Worm (Caenorhabditis elegans) whole organism, L3 larva: ENCODE results near the gene C04E6.8.

ENCODE experiments used
- ceh-82 ChIP-seq: fragments of 150-350 bp; optimal IDR thresholded peaks from 2 replicates; lab custom pipeline; 2014; ENCODE audit warnings: missing biosample characterization, missing genetic modification characterization
- egl-27 ChIP-seq: sonication (generic microtip); optimal IDR thresholded peaks from 4 replicates; lab custom pipeline; 2017; ENCODE audit warnings: missing biosample characterization, missing genetic modification reagents, missing genetic modification characterization
- elt-2 ChIP-seq: sonication (generic microtip); optimal IDR thresholded peaks from 2 replicates; lab custom pipeline; 2016; ENCODE audit warnings: missing genetic modification reagents, mild to moderate bottlenecking, missing genetic modification characterization, missing compliant biosample characterization
- fkh-10 ChIP-seq: sonication (generic microtip); optimal IDR thresholded peaks from 2 replicates; lab custom pipeline; 2017; ENCODE audit warnings: missing biosample characterization, missing genetic modification reagents, missing genetic modification characterization
- fos-1 ChIP-seq: fragments of 150-350 bp; optimal IDR thresholded peaks from 2 replicates; lab custom pipeline; 2014; ENCODE audit warnings: missing biosample characterization, missing genetic modification characterization
- jun-1 ChIP-seq: fragments of 150-350 bp; optimal IDR thresholded peaks from 2 replicates; lab custom pipeline; 2014; ENCODE audit warnings: missing biosample characterization, missing genetic modification reagents, missing genetic modification characterization
- mml-1 ChIP-seq: fragments of 150-350 bp; sonication (generic microtip); optimal IDR thresholded peaks from 3 replicates; lab custom pipeline; 2014; ENCODE audit warnings: missing biosample characterization, missing genetic modification characterization
- nhr-11 ChIP-seq: fragments of 150-350 bp; optimal IDR thresholded peaks from 2 replicates; lab custom pipeline; 2014; ENCODE audit warnings: missing biosample characterization, missing genetic modification characterization
- nhr-12 ChIP-seq: fragments of 150-350 bp; optimal IDR thresholded peaks from 2 replicates; lab custom pipeline; 2014; ENCODE audit warnings: missing biosample characterization, missing genetic modification characterization
- nhr-25 ChIP-seq: sonication (generic microtip); optimal IDR thresholded peaks from 2 replicates; lab custom pipeline; 2017; ENCODE audit warnings: missing biosample characterization, missing genetic modification characterization
- nhr-67 ChIP-seq: fragments of 150-350 bp; optimal IDR thresholded peaks from 2 replicates; lab custom pipeline; 2014; ENCODE audit warnings: missing biosample characterization, missing genetic modification characterization
- ztf-4 ChIP-seq: fragments of 150-350 bp; optimal IDR thresholded peaks from 2 replicates; lab custom pipeline; 2014; ENCODE audit warnings: missing biosample characterization, missing genetic modification characterization

DNA sequence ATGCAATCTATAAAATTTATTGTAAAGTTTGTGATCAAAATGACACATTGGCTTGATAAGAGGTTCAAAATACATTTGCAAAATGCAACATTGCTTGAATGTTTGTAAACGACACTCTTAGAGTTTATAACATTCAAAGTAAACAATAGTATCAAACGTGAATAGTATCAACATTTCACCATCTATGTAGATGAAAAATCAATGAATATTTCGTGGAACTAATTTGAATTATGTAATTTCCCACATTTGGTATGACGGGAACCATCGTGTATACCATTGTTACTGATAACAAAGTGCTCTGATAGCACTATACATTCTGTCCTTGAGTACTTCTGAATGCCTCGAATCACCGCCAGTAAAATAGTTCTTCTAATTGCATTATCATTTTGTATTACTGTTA is 47.0 kb upstream of the C04E6.8 start, which contains the start of gene galt-1:
- TF ChIP-seq nhr-25 (tag; lab: Kevin White, UChicago) (no peak), nhr-67 (no peak), ceh-82 (tag; lab: Kevin White, UChicago) (no peak), nhr-12 (tag; lab: Kevin White, UChicago) (no peak), fkh-10 (GFP tag; lab: Kevin White, UChicago) (no peak), fos-1 (no peak), mml-1 (tag; lab: Kevin White, UChicago) (no peak), elt-2 (peak; percentile 77), egl-27 (no peak), ztf-4 (tag; lab: Kevin White, UChicago) (no peak), jun-1 (no peak), nhr-11 (tag; lab: Kevin White, UChicago) (no peak)
